Fruit fly (Drosophila melanogaster): ENCODE measurements around the gene Taf13.

The Taf13 gene

DNA sequence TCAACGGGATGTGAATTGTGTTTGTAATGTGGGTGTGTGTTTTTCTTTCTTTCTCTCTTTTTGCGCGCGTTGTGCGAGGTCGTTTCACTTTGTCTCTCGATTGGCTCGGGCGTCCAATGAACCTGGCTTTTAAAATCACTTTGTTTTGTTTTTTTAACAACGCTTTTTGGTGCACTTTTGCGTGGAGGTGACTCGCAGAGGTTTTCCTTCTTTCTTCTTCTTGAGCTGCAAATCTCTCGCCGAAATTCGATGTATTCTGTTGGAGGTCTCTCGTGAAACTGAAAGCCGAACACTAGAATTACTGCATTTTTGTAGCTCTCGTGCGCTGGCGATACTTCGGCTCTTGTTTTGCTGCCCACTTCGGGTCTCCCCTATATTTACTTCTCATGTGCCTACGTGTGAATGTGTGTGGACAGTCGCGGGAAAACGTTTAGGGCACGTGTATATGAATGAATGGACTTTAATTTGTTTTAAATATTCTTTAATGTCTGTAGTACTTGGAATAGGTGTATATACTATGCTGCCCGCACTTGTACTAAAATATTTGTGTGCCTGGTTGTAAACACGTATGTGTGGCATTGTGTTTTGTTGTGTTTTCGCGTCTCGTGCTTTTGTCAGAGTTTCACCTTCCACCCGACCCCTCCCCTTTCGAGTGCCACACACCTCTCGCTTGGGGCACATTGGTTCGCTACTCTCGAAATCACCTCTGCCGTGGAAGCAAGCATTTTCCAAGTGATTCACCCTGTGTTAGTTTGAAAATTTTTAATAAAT lies 8.7 kb downstream of the Taf13 start, which contains the start of gene fok (continued):
- TF ChIP-seq lbe (GFP tag; optimal IDR thresholded peaks at IDR 0.05): peak; percentile 98
- TF ChIP-seq az2 (GFP tag; optimal IDR thresholded peaks at IDR 0.05): peak; percentile 95
- peak; percentile 95 for TF ChIP-seq CG9817 (tag; optimal IDR thresholded peaks at IDR 0.05)
- TF ChIP-seq Sry-δ (GFP tag; optimal IDR thresholded peaks at IDR 0.05): peak; percentile 61
- peak; percentile 96 for TF ChIP-seq Asciz (GFP tag; optimal IDR thresholded peaks at IDR 0.05)
- peak; percentile 66 for TF ChIP-seq CG17186 (GFP tag; optimal IDR thresholded peaks at IDR 0.05)
- TF ChIP-seq fd102C (GFP tag; optimal IDR thresholded peaks at IDR 0.05): peak; percentile 75
- peak; percentile 96 for TF ChIP-seq Oli (tag; optimal IDR thresholded peaks at IDR 0.05)
- peak; percentile 90 for TF ChIP-seq CG4404 (GFP tag; IDR thresholded peaks at IDR 0.05)
- peak; percentile 89 for TF ChIP-seq ac (GFP tag; optimal IDR thresholded peaks at IDR 0.05)
- TF ChIP-seq CG11456 (GFP tag; IDR thresholded peaks at IDR 0.05): peak; percentile 99
- TF ChIP-seq insv (GFP tag; optimal IDR thresholded peaks at IDR 0.05): peak in 1 of 2 experiments; percentile 84
- peak; percentile 35 for TF ChIP-seq zf30C (GFP tag; optimal IDR thresholded peaks at IDR 0.05)
- peak; percentile 83 for TF ChIP-seq wek (GFP tag; optimal IDR thresholded peaks at IDR 0.05)
- peak; percentile 87 for TF ChIP-seq CG12236 (GFP tag; optimal IDR thresholded peaks at IDR 0.05)
- TF ChIP-seq CG12299 (tag; optimal IDR thresholded peaks at IDR 0.05): peak; percentile 96
- peak; percentile 98 for TF ChIP-seq CG7839 (tag; optimal IDR thresholded peaks at IDR 0.05)
- no peak for TF ChIP-seq sna (GFP tag; IDR thresholded peaks at IDR 0.05; ENCODE audit: partially characterized antibody)
- peak; percentile 96 for TF ChIP-seq Xbp1 (GFP tag; optimal IDR thresholded peaks at IDR 0.05)
- TF ChIP-seq prd (optimal IDR thresholded peaks at IDR 0.05): no peak
- peak; percentile 95 for TF ChIP-seq prd (GFP tag; IDR thresholded peaks at IDR 0.05)
- peak; percentile 98 for TF ChIP-seq CG6765 (GFP tag; optimal IDR thresholded peaks at IDR 0.05)
- peak; percentile 96 for TF ChIP-seq NfI (GFP tag; optimal IDR thresholded peaks at IDR 0.05)
- peak; percentile 92 for TF ChIP-seq Oaz (GFP tag; IDR thresholded peaks at IDR 0.05)
- TF ChIP-seq fd96Cb (tag; optimal IDR thresholded peaks at IDR 0.05): peak; percentile 94
- peak; percentile 75 for TF ChIP-seq Nf-YA (GFP tag; IDR thresholded peaks at IDR 0.05)
- TF ChIP-seq slou (GFP tag; optimal IDR thresholded peaks at IDR 0.05): peak; percentile 90
- peak; percentile 88 for TF ChIP-seq CG11093 (GFP tag; IDR thresholded peaks at IDR 0.05)
- TF ChIP-seq her (GFP tag; optimal IDR thresholded peaks at IDR 0.05): peak; percentile 91
- TF ChIP-seq CG8089 (GFP tag; optimal IDR thresholded peaks at IDR 0.05): peak; percentile 90
- peak; percentile 87 for TF ChIP-seq CG4707 (GFP tag; optimal IDR thresholded peaks at IDR 0.05)
- TF ChIP-seq jigr1 (GFP tag; IDR thresholded peaks at IDR 0.05): peak; percentile 73; the same call in 2 of the 3 replicates
- TF ChIP-seq chinmo (GFP tag; IDR thresholded peaks at IDR 0.05; ENCODE audit: partially characterized antibody): peak; percentile 88
- TF ChIP-seq CG16815 (GFP tag; optimal IDR thresholded peaks at IDR 0.05): peak; percentile 93
- peak; percentile 98 for TF ChIP-seq CG7556 (GFP tag; optimal IDR thresholded peaks at IDR 0.05)
- TF ChIP-seq CG31365 (tag; optimal IDR thresholded peaks at IDR 0.05): peak; percentile 83
- no peak for TF ChIP-seq h (optimal IDR thresholded peaks at IDR 0.05)
- TF ChIP-seq CG7372 (GFP tag; IDR thresholded peaks at IDR 0.05): peak; percentile 92
- peak; percentile 89 for TF ChIP-seq stc (GFP tag; IDR thresholded peaks at IDR 0.05)
- peak; percentile 96 for TF ChIP-seq bcd (GFP tag; optimal IDR thresholded peaks at IDR 0.05)
- peak; percentile 95 for TF ChIP-seq CG2875 (GFP tag; optimal IDR thresholded peaks at IDR 0.05)
- peak; percentile 89 for TF ChIP-seq CG8944 (GFP tag; optimal IDR thresholded peaks at IDR 0.05)
- no peak for TF ChIP-seq yki (optimal IDR thresholded peaks at IDR 0.05)
- peak; percentile 98 for TF ChIP-seq CG2120 (GFP tag; optimal IDR thresholded peaks at IDR 0.05)
- TF ChIP-seq kay (GFP tag; optimal IDR thresholded peaks at IDR 0.05): peak; percentile 95
- peak; percentile 98 for TF ChIP-seq corto (GFP tag; optimal IDR thresholded peaks at IDR 0.05)
- peak; percentile 95 for TF ChIP-seq CG32532 (GFP tag; IDR thresholded peaks at IDR 0.05)
- peak; percentile 40 for TF ChIP-seq CG10565 (GFP tag; optimal IDR thresholded peaks at IDR 0.05)
- TF ChIP-seq CG17361 (GFP tag; IDR thresholded peaks at IDR 0.05): peak; percentile 96
- peak; percentile 93 for TF ChIP-seq CG15696 (tag; optimal IDR thresholded peaks at IDR 0.05)
